Worm (Caenorhabditis elegans) whole organism, young adult: ENCODE data around the gene T09F5.1.

Source experiments
- B0035.1 ChIP-seq: sonication (generic microtip); optimal IDR thresholded peaks from 2 replicates; lab custom pipeline; 2016; ENCODE audit warnings: missing genetic modification characterization, mild to moderate bottlenecking, missing compliant biosample characterization, missing genotype, missing genetic modification reagents
- C17E4.6 ChIP-seq: fragments of 200-800 bp; sonication (Bioruptor generic); IDR thresholded peaks from 2 replicates; pipeline ENCODE4 v1.3.6; 2022; ENCODE audit warnings: missing genetic modification reagents, missing genetic modification characterization, missing compliant biosample characterization
- F33H1.4 ChIP-seq: fragments of 200-800 bp; sonication (Bioruptor generic); IDR thresholded peaks from 2 replicates; pipeline ENCODE4 v1.3.6; 2022; ENCODE audit warnings: missing genetic modification reagents, missing genetic modification characterization, missing compliant biosample characterization
- F37B4.10 ChIP-seq: fragments of 200-800 bp; sonication (Bioruptor generic); IDR thresholded peaks from 2 replicates; pipeline ENCODE4 v1.3.6; 2022; ENCODE audit warnings: missing genetic modification characterization, missing compliant biosample characterization
- K11D2.4 ChIP-seq: fragments of 200-800 bp; sonication (Bioruptor generic); IDR thresholded peaks from 2 replicates; pipeline ENCODE4 v1.3.6; 2022; ENCODE audit warnings: missing genetic modification reagents, missing genetic modification characterization, missing compliant biosample characterization
- Y53G8AR.9 ChIP-seq: fragments of 200-800 bp; sonication (Bioruptor generic); conservative IDR thresholded peaks from 2 replicates; pipeline ENCODE4 v1.3.6; 2022; ENCODE audit warnings: missing genetic modification reagents, missing genetic modification characterization, missing compliant biosample characterization
- Y79H2A.3 ChIP-seq: fragments of 200-800 bp; sonication (Bioruptor generic); conservative IDR thresholded peaks from 2 replicates; pipeline ENCODE4 v1.3.6; 2022; ENCODE audit warnings: missing genetic modification reagents, missing genetic modification characterization, missing compliant biosample characterization
- Y95B8A.8 ChIP-seq: fragments of 200-800 bp; sonication (Bioruptor generic); IDR thresholded peaks from 2 replicates; pipeline ENCODE4 v1.3.6; 2022; ENCODE audit warnings: missing genetic modification reagents, missing genetic modification characterization, missing compliant biosample characterization
- aptf-2 ChIP-seq: fragments of 200-800 bp; sonication (Bioruptor generic); conservative IDR thresholded peaks from 2 replicates; pipeline ENCODE4 v1.3.6; 2022; ENCODE audit warnings: missing genetic modification reagents, missing genetic modification characterization, missing compliant biosample characterization
- attf-3 ChIP-seq: fragments of 200-800 bp; sonication (Bioruptor generic); conservative IDR thresholded peaks from 2 replicates; pipeline ENCODE4 v1.3.6; 2022; ENCODE audit warnings: missing genetic modification reagents, missing genetic modification characterization, missing compliant biosample characterization
- ccch-3 ChIP-seq: fragments of 200-800 bp; sonication (Bioruptor generic); optimal IDR thresholded peaks from 2 replicates; lab custom pipeline; 2018; ENCODE audit warnings: mild to moderate bottlenecking, missing genetic modification characterization, missing compliant biosample characterization
- cebp-1 ChIP-seq, 2 experiments: fragments of 200-800 bp in 1 of 2; sonication (Bioruptor generic) in 1 of 2; sonication (generic microtip) in 1 of 2; IDR thresholded peaks in 1 of 2; optimal IDR thresholded peaks in 1 of 2; 2 replicates each; pipeline versions ENCODE4 v1.3.6 to Lab custom; 2017 to 2022; ENCODE audit warnings: missing compliant biosample characterization in 2 of 2, missing genetic modification characterization in 2 of 2, mild to moderate bottlenecking in 1 of 2, missing genetic modification reagents in 1 of 2, moderate library complexity in 1 of 2
- ceh-100 ChIP-seq: fragments of 200-800 bp; sonication (Bioruptor generic); IDR thresholded peaks from 2 replicates; pipeline ENCODE4 v1.3.6; 2022; ENCODE audit warnings: missing genetic modification reagents, missing genetic modification characterization, missing compliant biosample characterization
- ceh-79 ChIP-seq: sonication (generic microtip); optimal IDR thresholded peaks from 2 replicates; lab custom pipeline; 2017; ENCODE audit warnings: mild to moderate bottlenecking, missing genetic modification characterization, missing compliant biosample characterization
- egl-18 ChIP-seq: fragments of 200-800 bp; sonication (Bioruptor generic); IDR thresholded peaks from 2 replicates; pipeline ENCODE4 v1.3.6; 2022; ENCODE audit warnings: missing genetic modification reagents, missing genetic modification characterization, missing compliant biosample characterization
- hmg-20 ChIP-seq: fragments of 200-800 bp; sonication (Bioruptor generic); IDR thresholded peaks from 2 replicates; pipeline ENCODE4 v1.3.6; 2022; ENCODE audit warnings: missing genetic modification reagents, missing genetic modification characterization, missing compliant biosample characterization
- lag-1 ChIP-seq: fragments of 200-800 bp; sonication (Bioruptor generic); IDR thresholded peaks from 2 replicates; pipeline ENCODE4 v1.3.6; 2022; ENCODE audit warnings: missing genetic modification reagents, missing genetic modification characterization, missing compliant biosample characterization
- let-526 ChIP-seq: fragments of 200-800 bp; sonication (Bioruptor generic); IDR thresholded peaks from 2 replicates; pipeline ENCODE4 v1.3.6; 2022; ENCODE audit warnings: missing genetic modification reagents, missing genetic modification characterization, missing compliant biosample characterization
- lin-26 ChIP-seq: fragments of 200-800 bp; sonication (Bioruptor generic); IDR thresholded peaks from 2 replicates; pipeline ENCODE4 v1.3.6; 2022; ENCODE audit warnings: missing genetic modification reagents, missing genetic modification characterization, missing compliant biosample characterization
- lin-40 ChIP-seq: sonication (generic microtip); optimal IDR thresholded peaks from 2 replicates; lab custom pipeline; 2016; ENCODE audit warnings: missing genetic modification characterization, mild to moderate bottlenecking, missing compliant biosample characterization, missing genotype, missing genetic modification reagents
- lin-54 ChIP-seq: fragments of 200-800 bp; sonication (Bioruptor generic); optimal IDR thresholded peaks from 2 replicates; lab custom pipeline; 2018; ENCODE audit warnings: mild to moderate bottlenecking, missing genetic modification characterization, missing compliant biosample characterization
- lir-1 ChIP-seq: fragments of 200-800 bp; sonication (Bioruptor generic); conservative IDR thresholded peaks from 2 replicates; pipeline ENCODE4 v1.3.6; 2022; ENCODE audit warnings: missing genetic modification reagents, missing genetic modification characterization, missing compliant biosample characterization
- lsl-1 ChIP-seq: fragments of 200-800 bp; sonication (Bioruptor generic); optimal IDR thresholded peaks from 2 replicates; lab custom pipeline; 2018; ENCODE audit warnings: mild to moderate bottlenecking, missing genetic modification characterization, moderate library complexity, missing compliant biosample characterization
- lsy-27 ChIP-seq: sonication (generic microtip); optimal IDR thresholded peaks from 2 replicates; lab custom pipeline; 2017; ENCODE audit warnings: missing genetic modification characterization, mild to moderate bottlenecking, missing compliant biosample characterization, antibody characterized with exemption, missing genotype, borderline replicate concordance; ENCODE audit not compliant: insufficient read depth
- madf-8 ChIP-seq: fragments of 200-800 bp; sonication (Bioruptor generic); conservative IDR thresholded peaks from 2 replicates; pipeline ENCODE4 v1.3.6; 2022; ENCODE audit warnings: missing genetic modification reagents, missing genetic modification characterization, missing compliant biosample characterization
- mes-4 ChIP-seq: sonication (generic microtip); optimal IDR thresholded peaks from 2 replicates; lab custom pipeline; 2016; ENCODE audit warnings: missing genotype, missing genetic modification characterization, missing compliant biosample characterization
- nfya-2 ChIP-seq: fragments of 200-800 bp; sonication (Bioruptor generic); IDR thresholded peaks from 2 replicates; pipeline ENCODE4 v1.3.6; 2022; ENCODE audit warnings: missing genetic modification reagents, missing genetic modification characterization, missing compliant biosample characterization
- nfyb-1 ChIP-seq: fragments of 200-800 bp; sonication (Bioruptor generic); IDR thresholded peaks from 2 replicates; pipeline ENCODE4 v1.3.6; 2022; ENCODE audit warnings: missing genetic modification reagents, missing genetic modification characterization, missing compliant biosample characterization
- nhr-120 ChIP-seq: fragments of 200-800 bp; sonication (Bioruptor generic); IDR thresholded peaks from 2 replicates; pipeline ENCODE4 v1.3.6; 2022; ENCODE audit warnings: missing genetic modification characterization, missing compliant biosample characterization
- nhr-179 ChIP-seq: sonication (generic microtip); optimal IDR thresholded peaks from 2 replicates; lab custom pipeline; 2016; ENCODE audit warnings: mild to moderate bottlenecking, missing genetic modification characterization, missing compliant biosample characterization
- repo-1 ChIP-seq: sonication (generic microtip); optimal IDR thresholded peaks from 2 replicates; lab custom pipeline; 2017; ENCODE audit warnings: mild to moderate bottlenecking, missing genetic modification characterization, missing compliant biosample characterization
- rpc-1 ChIP-seq, 2 experiments: fragments of 150-350 bp in 1 of 2; sonication (generic microtip) in 1 of 2; optimal IDR thresholded peaks; 2 replicates each; lab custom pipeline; 2014 to 2018; ENCODE audit warnings: missing biosample characterization in 1 of 2, missing genetic modification characterization in 1 of 2, missing genetic modification reagents in 1 of 2, missing genotype in 1 of 2
- sea-2 ChIP-seq: fragments of 200-800 bp; sonication (Bioruptor generic); IDR thresholded peaks from 2 replicates; pipeline ENCODE4 v1.3.6; 2022; ENCODE audit warnings: missing genetic modification characterization, missing compliant biosample characterization
- snpc-3.4 ChIP-seq: sonication (generic microtip); optimal IDR thresholded peaks from 2 replicates; lab custom pipeline; 2017; ENCODE audit warnings: missing genetic modification characterization, mild to moderate bottlenecking, missing compliant biosample characterization, antibody characterized with exemption, moderate library complexity, missing genotype, missing genetic modification reagents
- snpc-4 ChIP-seq, 5 experiments: fragments of 150-350 bp in 1 of 5; sonication (generic microtip) in 4 of 5; optimal IDR thresholded peaks; 2 replicates each; lab custom pipeline; 2014 to 2018; ENCODE audit warnings: missing genetic modification characterization in 5 of 5, missing biosample characterization in 3 of 5, antibody characterized with exemption in 2 of 5, mild to moderate bottlenecking in 2 of 5, missing compliant biosample characterization in 2 of 5, missing genotype in 2 of 5, moderate library complexity in 2 of 5, missing genetic modification reagents in 1 of 5
- somi-1 ChIP-seq: fragments of 200-800 bp; sonication (Bioruptor generic); optimal IDR thresholded peaks from 2 replicates; lab custom pipeline; 2018; ENCODE audit warnings: mild to moderate bottlenecking, missing genetic modification characterization, missing compliant biosample characterization
- tbx-9 ChIP-seq: sonication (generic microtip); optimal IDR thresholded peaks from 2 replicates; lab custom pipeline; 2016; ENCODE audit warnings: borderline replicate concordance, missing genetic modification characterization, inconsistent platforms, missing compliant biosample characterization
- unc-62 ChIP-seq: fragments of 150-350 bp; optimal IDR thresholded peaks from 2 replicates; lab custom pipeline; 2014; ENCODE audit warnings: missing biosample characterization, missing genetic modification reagents, missing genetic modification characterization
- zim-3 ChIP-seq: sonication (generic microtip); optimal IDR thresholded peaks from 2 replicates; lab custom pipeline; 2017; ENCODE audit warnings: mild to moderate bottlenecking, missing genetic modification characterization, moderate library complexity, missing compliant biosample characterization
- ztf-25 ChIP-seq: fragments of 200-800 bp; sonication (Bioruptor generic); IDR thresholded peaks from 2 replicates; pipeline ENCODE4 v1.3.6; 2022; ENCODE audit warnings: missing genetic modification reagents, missing genetic modification characterization, missing compliant biosample characterization
- ztf-28 ChIP-seq: fragments of 200-800 bp; sonication (Bioruptor generic); IDR thresholded peaks from 2 replicates; pipeline ENCODE4 v1.3.6; 2022; ENCODE audit warnings: missing genetic modification reagents, missing genetic modification characterization, missing compliant biosample characterization
- ztf-6 ChIP-seq: fragments of 200-800 bp; sonication (Bioruptor generic); IDR thresholded peaks from 2 replicates; pipeline ENCODE4 v1.3.6; 2022; ENCODE audit warnings: missing genetic modification reagents, missing genetic modification characterization, missing compliant biosample characterization

T09F5.1 gene

ce11 chrV:15186259-15186927 is 37.5 kb downstream of the T09F5.1 start, which contains the start of gene Y75B12B.3 (continued):
- TF ChIP-seq lin-40 (no peak), rpc-1 (optimal IDR thresholded peaks at IDR 0.05; lab: Kevin White, UChicago) (no peak), rpc-1 (tag; optimal IDR thresholded peaks at IDR 0.05; lab: Kevin White, UChicago) (no peak), K11D2.4 (GFP tag; lab: Robert Waterston, UW) (no peak), F37B4.10 (GFP tag; lab: Robert Waterston, UW) (no peak), ztf-28 (GFP tag; lab: Robert Waterston, UW) (no peak), snpc-3.4 (tag; lab: Kevin White, UChicago) (peak; percentile 24), lin-54 (peak; percentile 62), nfyb-1 (0 out of 2 replicates have a peak, but pooled peaks have one; percentile 9), sea-2 (GFP tag; lab: Robert Waterston, UW) (no peak), lin-26 (peak; percentile 77), cebp-1 (GFP tag; IDR thresholded peaks at IDR 0.05; lab: Robert Waterston, UW) (no peak), cebp-1 (tag; optimal IDR thresholded peaks at IDR 0.05; lab: Kevin White, UChicago) (peak; percentile 29), B0035.1 (tag; lab: Kevin White, UChicago) (no peak), lag-1 (GFP tag; lab: Robert Waterston, UW) (no peak), snpc-4 (GFP tag; optimal IDR thresholded peaks at IDR 0.05; lab: Kevin White, UChicago) (peak; percentile 48), snpc-4 (tag; optimal IDR thresholded peaks at IDR 0.05; lab: Kevin White, UChicago) (peak in 2 of 4 experiments; percentile 0 to 37), egl-18 (GFP tag; lab: Robert Waterston, UW) (no peak), F33H1.4 (GFP tag; lab: Robert Waterston, UW) (no peak), tbx-9 (tag; lab: Kevin White, UChicago) (no peak), zim-3 (tag; lab: Kevin White, UChicago) (no peak), lsy-27 (tag; lab: Kevin White, UChicago) (no peak), nhr-179 (tag; lab: Kevin White, UChicago) (no peak), unc-62 (no peak), let-526 (GFP tag; lab: Robert Waterston, UW) (no peak), aptf-2 (GFP tag; lab: Robert Waterston, UW) (no peak), lsl-1 (GFP tag; lab: Kevin White, UChicago) (peak; percentile 47), lir-1 (GFP tag; lab: Robert Waterston, UW) (no peak), ccch-3 (GFP tag; lab: Kevin White, UChicago) (no peak), hmg-20 (GFP tag; lab: Robert Waterston, UW) (no peak), nhr-120 (no peak), attf-3 (no peak), Y79H2A.3 (GFP tag; lab: Robert Waterston, UW) (0 out of 2 replicates have a peak, but pooled peaks have one; percentile 32), ceh-100 (peak; percentile 47; the same call in 1 of the 2 replicates), ztf-25 (GFP tag; lab: Robert Waterston, UW) (0 out of 2 replicates have a peak, but pooled peaks have one; percentile 56), ztf-6 (no peak), somi-1 (no peak), ceh-79 (tag; lab: Kevin White, UChicago) (peak; percentile 73), nfya-2 (GFP tag; lab: Robert Waterston, UW) (no peak), repo-1 (no peak), Y95B8A.8 (GFP tag; lab: Robert Waterston, UW) (0 out of 2 replicates have a peak, but pooled peaks have one; percentile 5), mes-4 (tag; lab: Kevin White, UChicago) (no peak), C17E4.6 (GFP tag; lab: Robert Waterston, UW) (0 out of 2 replicates have a peak, but pooled peaks have one; percentile 27), madf-8 (GFP tag; lab: Robert Waterston, UW) (peak; percentile 10; the same call in 1 of the 2 replicates), Y53G8AR.9 (GFP tag; lab: Robert Waterston, UW) (peak; percentile 67; the same call in 1 of the 2 replicates)
